5 fruit fly cellular contexts compared by ENCODE assay signal in the genomic region with DNA sequence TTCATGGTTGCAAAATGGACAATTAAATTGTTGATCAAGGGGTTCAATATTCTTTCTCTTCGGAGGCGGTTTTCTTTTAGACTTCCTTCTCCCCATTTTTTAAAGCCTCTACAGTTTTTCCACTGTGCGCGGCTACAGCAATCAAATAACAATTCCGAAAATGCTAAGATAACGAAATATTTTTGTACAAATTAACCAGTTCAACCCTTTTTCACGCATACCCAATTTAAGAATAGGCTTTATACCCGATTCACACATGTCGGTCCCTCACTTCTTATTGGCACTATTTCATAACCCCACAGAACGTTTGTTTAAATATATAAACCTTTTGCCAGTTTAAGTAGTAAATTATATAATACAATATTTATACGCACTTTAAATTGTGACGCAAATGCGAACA.
TF ChIP-seq lines count a peak whose summit lies in the region.

Gene CG40228, minus strand, starts transcription at position 163 of the 400 bp plus-strand sequence.

- TF ChIP-seq CTCF in whole organism, embryonic (GFP tag; optimal IDR thresholded peaks at IDR 0.05; lab: Kevin White, UChicago), result no peak

TF ChIP-seq in whole organism, adult, 20 proteins besides CTCF, POLR2A, EP300 and RAD21:
- TF ChIP-seq kay (GFP tag; lab: Kevin White, UChicago; ENCODE audit: borderline replicate concordance) (peak; percentile 38), pad (GFP tag; optimal IDR thresholded peaks at IDR 0.05; lab: Kevin White, UChicago) (no peak), cnc (optimal IDR thresholded peaks at IDR 0.05; lab: Kevin White, UChicago) (no peak)

TF ChIP-seq in whole organism, embryonic, 481 proteins besides CTCF, POLR2A, EP300 and RAD21 (continues in another document):
- TF ChIP-seq CG9437 (GFP tag; optimal IDR thresholded peaks at IDR 0.05; lab: Kevin White, UChicago), result no peak
- no peak for TF ChIP-seq Dek (tag; optimal IDR thresholded peaks at IDR 0.05; lab: Kevin White, UChicago)
- TF ChIP-seq wek (GFP tag; optimal IDR thresholded peaks at IDR 0.05; lab: Kevin White, UChicago), result no peak
- peak; percentile 1 for TF ChIP-seq CG33213 (GFP tag; optimal IDR thresholded peaks at IDR 0.05; lab: Kevin White, UChicago)
- TF ChIP-seq pfk (GFP tag; optimal IDR thresholded peaks at IDR 0.05; lab: Kevin White, UChicago), result peak; percentile 86
- peak; percentile 83 for TF ChIP-seq Abd-B (GFP tag; optimal IDR thresholded peaks at IDR 0.05; lab: Kevin White, UChicago)
- peak; percentile 98 for TF ChIP-seq CG17802 (tag; optimal IDR thresholded peaks at IDR 0.05; lab: Kevin White, UChicago)
- no peak for TF ChIP-seq tin (GFP tag; optimal IDR thresholded peaks at IDR 0.05; lab: Kevin White, UChicago)
- no peak for TF ChIP-seq CG42726 (GFP tag; IDR thresholded peaks at IDR 0.05; lab: Robert Waterston, UW; ENCODE audit: partially characterized antibody)
- peak; percentile 57 for TF ChIP-seq MESR4 (GFP tag; optimal IDR thresholded peaks at IDR 0.05; lab: Kevin White, UChicago)
- TF ChIP-seq mirr (GFP tag; optimal IDR thresholded peaks at IDR 0.05; lab: Kevin White, UChicago), result no peak
- peak; percentile 14 for TF ChIP-seq CG3995 (GFP tag; optimal IDR thresholded peaks at IDR 0.05; lab: Kevin White, UChicago)
- no peak for TF ChIP-seq maf-S (GFP tag; optimal IDR thresholded peaks at IDR 0.05; lab: Kevin White, UChicago)
- peak; percentile 47; the same call in 2 of the 3 replicates for TF ChIP-seq CG17361 (GFP tag; IDR thresholded peaks at IDR 0.05; lab: Robert Waterston, UW)
- peak; percentile 57 for TF ChIP-seq phol (tag; optimal IDR thresholded peaks at IDR 0.05; lab: Kevin White, UChicago)
- TF ChIP-seq jumu (GFP tag; optimal IDR thresholded peaks at IDR 0.05; lab: Kevin White, UChicago), result no peak
- no peak for TF ChIP-seq seq (GFP tag; IDR thresholded peaks at IDR 0.05; lab: Robert Waterston, UW)
- TF ChIP-seq Hr78 (GFP tag; optimal IDR thresholded peaks at IDR 0.05; lab: Kevin White, UChicago), result peak in 1 of 2 experiments; percentile 31
- TF ChIP-seq CG31365 (tag; optimal IDR thresholded peaks at IDR 0.05; lab: Kevin White, UChicago), result no peak
- TF ChIP-seq nmo (GFP tag; optimal IDR thresholded peaks at IDR 0.05; lab: Kevin White, UChicago), result peak; percentile 69

TF ChIP-seq in whole organism, prepupa, 60 proteins besides CTCF, POLR2A, EP300 and RAD21:
- peak; percentile 29 for TF ChIP-seq CG3032 (tag; optimal IDR thresholded peaks at IDR 0.05; lab: Kevin White, UChicago)
- no peak for TF ChIP-seq CG6276 (GFP tag; optimal IDR thresholded peaks at IDR 0.05; lab: Kevin White, UChicago)
- TF ChIP-seq CG1621 (tag; optimal IDR thresholded peaks at IDR 0.05; lab: Kevin White, UChicago), result peak; percentile 8
- TF ChIP-seq ss (GFP tag; optimal IDR thresholded peaks at IDR 0.05; lab: Kevin White, UChicago), result no peak
- no peak for TF ChIP-seq Blimp-1 (GFP tag; optimal IDR thresholded peaks at IDR 0.05; lab: Kevin White, UChicago)
- no peak for TF ChIP-seq CG11294 (GFP tag; IDR thresholded peaks at IDR 0.05; lab: Robert Waterston, UW)

TF ChIP-seq in whole organism, pupa, 21 proteins besides CTCF, POLR2A, EP300 and RAD21:
- TF ChIP-seq CG14655 (GFP tag; optimal IDR thresholded peaks at IDR 0.05; lab: Kevin White, UChicago) (peak; percentile 2), CG8159 (tag; optimal IDR thresholded peaks at IDR 0.05; lab: Kevin White, UChicago) (peak; percentile 35), CG10348 (GFP tag; IDR thresholded peaks at IDR 0.05; lab: Robert Waterston, UW) (no peak), CG13204 (GFP tag; optimal IDR thresholded peaks at IDR 0.05; lab: Kevin White, UChicago) (no peak)

TF ChIP-seq in whole organism, wandering third instar larva, 38 proteins besides CTCF, POLR2A, EP300 and RAD21:
- TF ChIP-seq Myc (optimal IDR thresholded peaks at IDR 0.05; lab: Kevin White, UChicago) (peak; percentile 33), woc (GFP tag; optimal IDR thresholded peaks at IDR 0.05; lab: Kevin White, UChicago) (peak; percentile 33), rgr (GFP tag; optimal IDR thresholded peaks at IDR 0.05; lab: Kevin White, UChicago) (no peak), N (GFP tag; optimal IDR thresholded peaks at IDR 0.05; lab: Kevin White, UChicago) (peak; percentile 83)
TF ChIP-seq in whole organism, wandering third instar larva: peak in this region for 3.
